Worm (Caenorhabditis elegans) whole organism, L1 larva: ENCODE measurements around the gene T07E3.2.

Source experiments
- C16A3.4 ChIP-seq: fragments of 150-350 bp; optimal IDR thresholded peaks from 2 replicates; lab custom pipeline; 2014; ENCODE audit warnings: missing biosample characterization, missing genetic modification characterization
- C34B4.2 ChIP-seq: sonication (generic microtip); optimal IDR thresholded peaks from 2 replicates; lab custom pipeline; 2017; ENCODE audit warnings: mild to moderate bottlenecking, missing genetic modification characterization, missing compliant biosample characterization
- F16B12.6 ChIP-seq: fragments of 150-350 bp; optimal IDR thresholded peaks from 2 replicates; lab custom pipeline; 2014; ENCODE audit warnings: missing biosample characterization, missing genetic modification characterization
- Y116A8C.19 ChIP-seq: sonication (generic microtip); optimal IDR thresholded peaks from 2 replicates; lab custom pipeline; 2016; ENCODE audit warnings: missing compliant biosample characterization, missing genetic modification characterization, borderline replicate concordance
- aha-1 ChIP-seq: fragments of 150-350 bp; optimal IDR thresholded peaks from 2 replicates; lab custom pipeline; 2014; ENCODE audit warnings: missing biosample characterization, missing genetic modification characterization
- alr-1 ChIP-seq: fragments of 200-800 bp; sonication (Bioruptor generic); optimal IDR thresholded peaks from 2 replicates; lab custom pipeline; 2018; ENCODE audit warnings: borderline replicate concordance, mild to moderate bottlenecking, missing genetic modification characterization, missing compliant biosample characterization
- ama-1 ChIP-seq: fragments of 150-350 bp; optimal IDR thresholded peaks from 2 replicates; lab custom pipeline; 2014
- ceh-63 ChIP-seq: fragments of 200-800 bp; sonication (Bioruptor generic); optimal IDR thresholded peaks from 2 replicates; lab custom pipeline; 2018; ENCODE audit warnings: mild to moderate bottlenecking, missing genetic modification characterization, missing compliant biosample characterization
- ceh-82 ChIP-seq, 3 experiments: fragments of 150-350 bp in 1 of 3; sonication (generic microtip) in 2 of 3; optimal IDR thresholded peaks; 2 replicates each; lab custom pipeline; 2014 to 2017; ENCODE audit warnings: missing biosample characterization in 3 of 3, missing genetic modification characterization in 3 of 3
- ceh-88 ChIP-seq: fragments of 200-800 bp; sonication (Bioruptor generic); IDR thresholded peaks from 2 replicates; pipeline ENCODE4 v1.3.6; 2022; ENCODE audit warnings: missing genetic modification characterization, missing compliant biosample characterization
- dpl-1 ChIP-seq, 3 experiments: fragments of 150-350 bp in 2 of 3; sonication (generic microtip) in 1 of 3; optimal IDR thresholded peaks; 2 replicates each; lab custom pipeline; 2014 to 2017; ENCODE audit warnings: missing biosample characterization in 3 of 3, missing genetic modification characterization in 3 of 3, missing genetic modification reagents in 3 of 3
- dsc-1 ChIP-seq: sonication (generic microtip); optimal IDR thresholded peaks from 2 replicates; lab custom pipeline; 2016; ENCODE audit warnings: mild to moderate bottlenecking, missing genetic modification characterization, missing compliant biosample characterization
- efl-1 ChIP-seq, 4 experiments: fragments of 150-350 bp; optimal IDR thresholded peaks in 3 of 4; peaks in 1 of 4; 1 replicate in 1 of 4; 2 replicates in 3 of 4; lab custom pipeline; 2014; ENCODE audit warnings: missing biosample characterization in 2 of 4, missing genetic modification characterization in 2 of 4, missing genetic modification reagents in 2 of 4
- efl-3 ChIP-seq: fragments of 200-800 bp; sonication (Bioruptor generic); optimal IDR thresholded peaks from 2 replicates; lab custom pipeline; 2018; ENCODE audit warnings: mild to moderate bottlenecking, missing genetic modification characterization, missing compliant biosample characterization
- egl-27 ChIP-seq, 2 experiments: fragments of 150-350 bp in 1 of 2; sonication (generic microtip); optimal IDR thresholded peaks; 3 replicates each; lab custom pipeline; 2017 to 2018; ENCODE audit warnings: missing biosample characterization in 2 of 2, missing genetic modification characterization in 2 of 2, missing genetic modification reagents in 2 of 2
- elt-2 ChIP-seq: sonication (generic microtip); optimal IDR thresholded peaks from 2 replicates; lab custom pipeline; 2016; ENCODE audit warnings: missing genetic modification characterization, mild to moderate bottlenecking, inconsistent platforms, missing compliant biosample characterization, missing genetic modification reagents
- ets-5 ChIP-seq: fragments of 200-800 bp; sonication (Bioruptor generic); IDR thresholded peaks from 2 replicates; pipeline ENCODE4 v1.3.6; 2022; ENCODE audit warnings: missing genetic modification characterization, missing compliant biosample characterization
- fkh-8 ChIP-seq: sonication (generic microtip); optimal IDR thresholded peaks from 2 replicates; lab custom pipeline; 2016; ENCODE audit warnings: mild to moderate bottlenecking, missing genetic modification characterization, missing compliant biosample characterization
- grh-1 ChIP-seq: fragments of 200-800 bp; sonication (Bioruptor generic); IDR thresholded peaks from 2 replicates; pipeline ENCODE4 v1.3.6; 2022; ENCODE audit warnings: missing genetic modification reagents, missing genetic modification characterization, missing compliant biosample characterization
- hlh-4 ChIP-seq: sonication (generic microtip); optimal IDR thresholded peaks from 2 replicates; lab custom pipeline; 2016; ENCODE audit warnings: mild to moderate bottlenecking, missing genetic modification characterization, missing compliant biosample characterization
- hpl-2 ChIP-seq: fragments of 150-350 bp; optimal IDR thresholded peaks from 2 replicates; lab custom pipeline; 2014; ENCODE audit warnings: missing biosample characterization, missing genetic modification reagents, missing genetic modification characterization
- irx-1 ChIP-seq: sonication (generic microtip); optimal IDR thresholded peaks from 2 replicates; lab custom pipeline; 2016; ENCODE audit warnings: missing genetic modification characterization, missing compliant biosample characterization
- jun-1 ChIP-seq: fragments of 150-350 bp; optimal IDR thresholded peaks from 2 replicates; lab custom pipeline; 2014; ENCODE audit warnings: missing biosample characterization, missing genetic modification reagents, missing genetic modification characterization
- lin-13 ChIP-seq: fragments of 150-350 bp; optimal IDR thresholded peaks from 2 replicates; lab custom pipeline; 2014; ENCODE audit warnings: missing biosample characterization, missing genetic modification reagents, missing genetic modification characterization
- lin-39 ChIP-seq: fragments of 150-350 bp; optimal IDR thresholded peaks from 2 replicates; lab custom pipeline; 2014; ENCODE audit warnings: missing biosample characterization, missing genetic modification reagents, missing genetic modification characterization
- lsy-2 ChIP-seq, 2 experiments: fragments of 150-350 bp; optimal IDR thresholded peaks; 2 replicates each; lab custom pipeline; 2014; ENCODE audit warnings: missing biosample characterization in 2 of 2, missing genetic modification characterization in 2 of 2
- mab-9 ChIP-seq: fragments of 200-800 bp; sonication (Bioruptor generic); IDR thresholded peaks from 2 replicates; pipeline ENCODE4 v1.3.6; 2022; ENCODE audit warnings: missing genetic modification reagents, missing genetic modification characterization, missing compliant biosample characterization
- mdl-1 ChIP-seq, 2 experiments: fragments of 150-350 bp; optimal IDR thresholded peaks; 2 replicates each; lab custom pipeline; 2014 to 2017; ENCODE audit warnings: missing biosample characterization in 2 of 2, missing genetic modification characterization in 2 of 2, inconsistent platforms in 1 of 2
- mep-1 ChIP-seq: fragments of 150-350 bp; optimal IDR thresholded peaks from 2 replicates; lab custom pipeline; 2014; ENCODE audit warnings: missing biosample characterization, missing genetic modification characterization
- nhr-11 ChIP-seq: fragments of 150-350 bp; optimal IDR thresholded peaks from 2 replicates; lab custom pipeline; 2014; ENCODE audit warnings: missing biosample characterization, missing genetic modification characterization
- nhr-19 ChIP-seq: fragments of 200-800 bp; sonication (Bioruptor generic); conservative IDR thresholded peaks from 2 replicates; pipeline ENCODE4 v1.3.6; 2022; ENCODE audit warnings: missing genetic modification characterization, missing compliant biosample characterization
- nhr-28 ChIP-seq: fragments of 150-350 bp; optimal IDR thresholded peaks from 2 replicates; lab custom pipeline; 2014; ENCODE audit warnings: missing biosample characterization, missing genetic modification characterization
- nhr-76 ChIP-seq: sonication (generic microtip); optimal IDR thresholded peaks from 2 replicates; lab custom pipeline; 2017; ENCODE audit warnings: missing biosample characterization, missing genetic modification characterization
- nhr-77 ChIP-seq: fragments of 150-350 bp; optimal IDR thresholded peaks from 2 replicates; lab custom pipeline; 2014; ENCODE audit warnings: missing biosample characterization, missing genetic modification characterization
- nhr-84 ChIP-seq: sonication (generic microtip); optimal IDR thresholded peaks from 2 replicates; lab custom pipeline; 2017; ENCODE audit warnings: missing biosample characterization, missing genetic modification characterization
- pag-3 ChIP-seq: sonication (generic microtip); optimal IDR thresholded peaks from 2 replicates; lab custom pipeline; 2017; ENCODE audit warnings: missing genetic modification characterization, mild to moderate bottlenecking, missing compliant biosample characterization, antibody characterized with exemption, borderline replicate concordance; ENCODE audit not compliant: insufficient read depth
- pax-3 ChIP-seq: fragments of 200-800 bp; sonication (Bioruptor generic); optimal IDR thresholded peaks from 2 replicates; lab custom pipeline; 2018; ENCODE audit warnings: mild to moderate bottlenecking, missing genetic modification characterization, moderate library complexity, missing compliant biosample characterization
- pqm-1 ChIP-seq: sonication (generic microtip); optimal IDR thresholded peaks from 3 replicates; lab custom pipeline; 2017; ENCODE audit warnings: missing biosample characterization, missing genetic modification characterization
- rnt-1 ChIP-seq: sonication (generic microtip); optimal IDR thresholded peaks from 2 replicates; lab custom pipeline; 2016; ENCODE audit warnings: mild to moderate bottlenecking, missing genetic modification characterization, moderate library complexity, missing compliant biosample characterization
- skn-1 ChIP-seq: fragments of 150-350 bp; optimal IDR thresholded peaks from 2 replicates; lab custom pipeline; 2014; ENCODE audit warnings: missing biosample characterization, missing genetic modification characterization
- snpc-4 ChIP-seq: fragments of 150-350 bp; optimal IDR thresholded peaks from 2 replicates; lab custom pipeline; 2014; ENCODE audit warnings: missing biosample characterization, missing genetic modification characterization
- snu-23 ChIP-seq: sonication (generic microtip); optimal IDR thresholded peaks from 2 replicates; lab custom pipeline; 2016; ENCODE audit warnings: missing genetic modification characterization, missing compliant biosample characterization
- sox-4 ChIP-seq: sonication (generic microtip); optimal IDR thresholded peaks from 2 replicates; lab custom pipeline; 2016; ENCODE audit warnings: missing genetic modification characterization, missing compliant biosample characterization
- sptf-1 ChIP-seq: fragments of 150-350 bp; optimal IDR thresholded peaks from 2 replicates; lab custom pipeline; 2014; ENCODE audit warnings: missing biosample characterization, missing genetic modification characterization
- sup-37 ChIP-seq: fragments of 200-800 bp; sonication (Bioruptor generic); optimal IDR thresholded peaks from 2 replicates; lab custom pipeline; 2018; ENCODE audit warnings: mild to moderate bottlenecking, missing genetic modification characterization, missing compliant biosample characterization
- tlp-1 ChIP-seq: fragments of 150-350 bp; optimal IDR thresholded peaks from 2 replicates; lab custom pipeline; 2014; ENCODE audit warnings: missing biosample characterization, missing genetic modification characterization
- unc-130 ChIP-seq: fragments of 150-350 bp; optimal IDR thresholded peaks from 2 replicates; lab custom pipeline; 2017; ENCODE audit warnings: missing biosample characterization, missing genetic modification characterization, inconsistent platforms
- unc-30 ChIP-seq: sonication (generic microtip); optimal IDR thresholded peaks from 2 replicates; lab custom pipeline; 2017; ENCODE audit warnings: missing biosample characterization, missing genetic modification characterization
- unc-62 ChIP-seq: fragments of 150-350 bp; optimal IDR thresholded peaks from 2 replicates; lab custom pipeline; 2014; ENCODE audit warnings: missing biosample characterization, missing genetic modification reagents, missing genetic modification characterization
- unc-98 ChIP-seq: fragments of 200-800 bp; sonication (Bioruptor generic); IDR thresholded peaks from 2 replicates; pipeline ENCODE4 v1.3.6; 2022; ENCODE audit warnings: missing genetic modification characterization, missing compliant biosample characterization
- vab-15 ChIP-seq: sonication (generic microtip); optimal IDR thresholded peaks from 2 replicates; lab custom pipeline; 2017; ENCODE audit warnings: missing genotype, mild to moderate bottlenecking, missing genetic modification characterization, missing compliant biosample characterization
- xbp-1 ChIP-seq: sonication (generic microtip); optimal IDR thresholded peaks from 2 replicates; lab custom pipeline; 2016; ENCODE audit warnings: missing genetic modification characterization, missing compliant biosample characterization
- ztf-11 ChIP-seq, 2 experiments: sonication (generic microtip); optimal IDR thresholded peaks; 2 replicates each; lab custom pipeline; 2016 to 2017; ENCODE audit warnings: missing genetic modification characterization in 2 of 2, missing biosample characterization in 1 of 2, missing compliant biosample characterization in 1 of 2
- ztf-4 ChIP-seq: fragments of 150-350 bp; optimal IDR thresholded peaks from 2 replicates; lab custom pipeline; 2014; ENCODE audit warnings: missing biosample characterization, missing genetic modification characterization

The T07E3.2 gene

ce11 chrIII:6871067-6871466 is 35.4 kb upstream of the T07E3.2 start (continued):
- TF ChIP-seq dsc-1 (tag; lab: Kevin White, UChicago) (no peak), lin-13 (GFP tag; lab: Kevin White, UChicago) (no peak), Y116A8C.19 (tag; lab: Kevin White, UChicago) (no peak), elt-2 (no peak), pqm-1 (tag; lab: Kevin White, UChicago) (no peak), ets-5 (GFP tag; lab: Robert Waterston, UW) (no peak), sptf-1 (no peak), ceh-88 (GFP tag; lab: Robert Waterston, UW) (no peak), ceh-63 (GFP tag; lab: Kevin White, UChicago) (no peak), lsy-2 (tag; optimal IDR thresholded peaks at IDR 0.05; lab: Kevin White, UChicago) (peak; percentile 47 to 62), snu-23 (GFP tag; lab: Kevin White, UChicago) (peak; percentile 59), C16A3.4 (no peak), aha-1 (tag; lab: Kevin White, UChicago) (no peak), hpl-2 (GFP tag; lab: Kevin White, UChicago) (no peak), mep-1 (tag; lab: Kevin White, UChicago) (no peak), skn-1 (tag; lab: Kevin White, UChicago) (no peak), hlh-4 (no peak), alr-1 (tag; lab: Kevin White, UChicago) (no peak), tlp-1 (no peak), efl-1 (optimal IDR thresholded peaks at IDR 0.05; lab: Kevin White, UChicago) (peak in 1 of 2 experiments; percentile 45), efl-1 (GFP tag; optimal IDR thresholded peaks at IDR 0.05 in 1 of 2; lab: Kevin White, UChicago) (peak in 1 of 2 experiments; percentile 58), jun-1 (tag; lab: Kevin White, UChicago) (no peak), ceh-82 (tag; optimal IDR thresholded peaks at IDR 0.05; lab: Kevin White, UChicago) (no peak), dpl-1 (GFP tag; optimal IDR thresholded peaks at IDR 0.05; lab: Kevin White, UChicago) (no peak), pag-3 (tag; lab: Kevin White, UChicago) (no peak), nhr-84 (tag; lab: Kevin White, UChicago) (no peak), nhr-28 (tag; lab: Kevin White, UChicago) (no peak), fkh-8 (tag; lab: Kevin White, UChicago) (peak; percentile 48), nhr-76 (tag; lab: Kevin White, UChicago) (no peak), mdl-1 (tag; optimal IDR thresholded peaks at IDR 0.05; lab: Kevin White, UChicago) (peak in 1 of 2 experiments; percentile 35), ama-1 (no peak), ztf-11 (tag; optimal IDR thresholded peaks at IDR 0.05; lab: Kevin White, UChicago) (no peak), grh-1 (GFP tag; lab: Robert Waterston, UW) (no peak), pax-3 (tag; lab: Kevin White, UChicago) (no peak), F16B12.6 (tag; lab: Kevin White, UChicago) (no peak), sox-4 (tag; lab: Kevin White, UChicago) (no peak), vab-15 (tag; lab: Kevin White, UChicago) (no peak), xbp-1 (tag; lab: Kevin White, UChicago) (peak; percentile 20), ztf-4 (tag; lab: Kevin White, UChicago) (no peak), snpc-4 (tag; lab: Kevin White, UChicago) (no peak), unc-30 (tag; lab: Kevin White, UChicago) (no peak), efl-3 (GFP tag; lab: Kevin White, UChicago) (no peak), nhr-19 (GFP tag; lab: Robert Waterston, UW) (peak; percentile 72), mab-9 (GFP tag; lab: Robert Waterston, UW) (no peak), irx-1 (no peak), unc-62 (GFP tag; lab: Kevin White, UChicago) (no peak), nhr-11 (tag; lab: Kevin White, UChicago) (no peak), rnt-1 (peak; percentile 74), unc-130 (tag; lab: Kevin White, UChicago) (peak; percentile 80), egl-27 (tag; optimal IDR thresholded peaks at IDR 0.05; lab: Kevin White, UChicago) (no peak), nhr-77 (no peak), lin-39 (tag; lab: Kevin White, UChicago) (no peak), unc-98 (GFP tag; lab: Robert Waterston, UW) (no peak), sup-37 (GFP tag; lab: Kevin White, UChicago) (no peak), C34B4.2 (tag; lab: Kevin White, UChicago) (no peak)
